Worm (Caenorhabditis elegans): ENCODE data around the gene F57A8.1.

ce11 chrV:10046503-10046902, 9.4 kb downstream of the F57A8.1 start:
- TF ChIP-seq lin-35 (GFP tag; optimal IDR thresholded peaks at IDR 0.05) (no peak), attf-3 (GFP tag; conservative IDR thresholded peaks at IDR 0.05) (no peak; the same call in 1 of the 2 replicates), K12H6.12 (tag; optimal IDR thresholded peaks at IDR 0.05) (no peak)

Data from whole organism, young adult.